Fruit fly (Drosophila melanogaster) whole organism, embryonic: ENCODE data around the gene Arl6IP1.

Experiments
- Awh ChIP-seq: fragments of 200-800 bp; sonication (Bioruptor generic); IDR thresholded peaks from 2 replicates; pipeline ENCODE4, ENCODE4 v1.3.6; 2022; ENCODE audit warnings: missing biosample characterization, missing genetic modification characterization
- B-H1 ChIP-seq: fragments of 200-800 bp; sonication (Bioruptor generic); IDR thresholded peaks from 3 replicates; pipeline ENCODE4 v1.3.6; 2022; ENCODE audit warnings: missing biosample characterization, missing genetic modification characterization
- BEAF-32 ChIP-seq: fragments of 200-800 bp; sonication (Bioruptor generic); optimal IDR thresholded peaks from 3 replicates; lab custom pipeline; 2017; ENCODE audit warnings: missing biosample characterization, missing genetic modification characterization, mild to moderate bottlenecking, moderate library complexity, missing genetic modification reagents
- CG10147 ChIP-seq: fragments of 200-800 bp; sonication (Bioruptor generic); optimal IDR thresholded peaks from 2 replicates; lab custom pipeline; 2019; ENCODE audit warnings: missing biosample characterization, mild to moderate bottlenecking, missing genetic modification characterization, moderate library complexity
- CG10267 ChIP-seq: fragments of 200-800 bp; sonication (Bioruptor generic); optimal IDR thresholded peaks from 2 replicates; lab custom pipeline; 2018; ENCODE audit warnings: missing biosample characterization, mild to moderate bottlenecking, missing genetic modification characterization, moderate library complexity
- CG12659 ChIP-seq: fragments of 200-800 bp; sonication (Bioruptor generic); optimal IDR thresholded peaks from 3 replicates; lab custom pipeline; 2017; ENCODE audit warnings: mild to moderate bottlenecking, missing biosample characterization, missing genetic modification reagents, missing genetic modification characterization
- CG14965 ChIP-seq: fragments of 200-800 bp; sonication (Bioruptor generic); optimal IDR thresholded peaks from 2 replicates; lab custom pipeline; 2016; ENCODE audit warnings: missing biosample characterization, missing genetic modification characterization, borderline replicate concordance
- CG1602 ChIP-seq: fragments of 200-800 bp; sonication (Bioruptor generic); optimal IDR thresholded peaks from 3 replicates; lab custom pipeline; 2016; ENCODE audit warnings: missing biosample characterization, missing genetic modification characterization
- CG1603 ChIP-seq: fragments of 200-800 bp; sonication (Bioruptor generic); optimal IDR thresholded peaks from 2 replicates; lab custom pipeline; 2019; ENCODE audit warnings: missing biosample characterization, mild to moderate bottlenecking, missing genetic modification characterization, moderate library complexity
- CG17361 ChIP-seq: fragments of 200-800 bp; sonication (Bioruptor generic); IDR thresholded peaks from 3 replicates; pipeline ENCODE4 v1.3.6; 2022; ENCODE audit warnings: missing biosample characterization, missing genetic modification characterization
- CG2116 ChIP-seq: fragments of 200-800 bp; sonication (Bioruptor generic); optimal IDR thresholded peaks from 3 replicates; lab custom pipeline; 2018; ENCODE audit warnings: missing biosample characterization, mild to moderate bottlenecking, missing genetic modification characterization
- CG2120 ChIP-seq: fragments of 200-800 bp; sonication (Bioruptor generic); optimal IDR thresholded peaks from 3 replicates; lab custom pipeline; 2016; ENCODE audit warnings: missing biosample characterization, missing genetic modification characterization
- CG2129 ChIP-seq: fragments of 200-800 bp; sonication (Bioruptor generic); IDR thresholded peaks from 2 replicates; pipeline ENCODE4 v1.3.6; 2022; ENCODE audit warnings: missing biosample characterization, missing genetic modification characterization; ENCODE audit not compliant: partially characterized antibody
- CG2202 ChIP-seq: fragments of 200-800 bp; sonication (Bioruptor generic); optimal IDR thresholded peaks from 2 replicates; lab custom pipeline; 2018; ENCODE audit warnings: missing biosample characterization, mild to moderate bottlenecking, missing genetic modification characterization
- CG2712 ChIP-seq: fragments of 200-800 bp; optimal IDR thresholded peaks from 3 replicates; lab custom pipeline; 2019; ENCODE audit warnings: missing biosample characterization, mild to moderate bottlenecking, missing genetic modification characterization, moderate library complexity
- CG32767 ChIP-seq: fragments of 200-800 bp; sonication (Bioruptor generic); IDR thresholded peaks from 2 replicates; pipeline ENCODE4 v1.3.6; 2022; ENCODE audit warnings: missing biosample characterization, missing genetic modification characterization
- CG32772 ChIP-seq: fragments of 200-800 bp; sonication (Bioruptor generic); IDR thresholded peaks from 2 replicates; pipeline ENCODE4 v1.3.6; 2022; ENCODE audit warnings: missing biosample characterization, missing genetic modification characterization
- CG3847 ChIP-seq: fragments of 200-800 bp; sonication (Bioruptor generic); IDR thresholded peaks from 2 replicates; pipeline ENCODE4 v1.3.6; 2022; ENCODE audit warnings: missing biosample characterization, missing genetic modification characterization
- CG4730 ChIP-seq: fragments of 200-800 bp; sonication (Bioruptor generic); IDR thresholded peaks from 2 replicates; pipeline ENCODE4 v1.3.6; 2022; ENCODE audit warnings: missing biosample characterization, missing genetic modification characterization
- CG6765 ChIP-seq: fragments of 200-800 bp; sonication (Bioruptor generic); optimal IDR thresholded peaks from 3 replicates; lab custom pipeline; 2017; ENCODE audit warnings: missing biosample characterization, mild to moderate bottlenecking, missing genetic modification characterization
- CG9727 ChIP-seq: fragments of 200-800 bp; sonication (Bioruptor generic); optimal IDR thresholded peaks from 3 replicates; lab custom pipeline; 2017; ENCODE audit warnings: missing biosample characterization, mild to moderate bottlenecking, missing genetic modification characterization
- CG9876 ChIP-seq: fragments of 200-800 bp; sonication (Bioruptor generic); optimal IDR thresholded peaks from 2 replicates; lab custom pipeline; 2016; ENCODE audit warnings: missing biosample characterization, missing genetic modification characterization
- Camta ChIP-seq: fragments of 200-800 bp; sonication (Bioruptor generic); optimal IDR thresholded peaks from 2 replicates; lab custom pipeline; 2016; ENCODE audit warnings: missing biosample characterization, missing genetic modification characterization
- Dad ChIP-seq: fragments of 200-800 bp; sonication (Bioruptor generic); optimal IDR thresholded peaks from 3 replicates; lab custom pipeline; 2016; ENCODE audit warnings: missing biosample characterization, missing genetic modification characterization
- Dbx ChIP-seq: fragments of 200-800 bp; sonication (Bioruptor generic); IDR thresholded peaks from 3 replicates; pipeline ENCODE4 v1.3.6; 2022; ENCODE audit warnings: missing biosample characterization, missing genetic modification characterization
- Dek ChIP-seq: fragments of 200-800 bp; sonication (Bioruptor generic); optimal IDR thresholded peaks from 3 replicates; lab custom pipeline; 2019; ENCODE audit warnings: missing biosample characterization, mild to moderate bottlenecking, missing genetic modification characterization, moderate library complexity
- HHEX ChIP-seq: fragments of 200-800 bp; sonication (Bioruptor generic); optimal IDR thresholded peaks from 3 replicates; lab custom pipeline; 2017; ENCODE audit warnings: missing biosample characterization, mild to moderate bottlenecking, missing genetic modification characterization, missing genetic modification reagents
- bigmax ChIP-seq: fragments of 200-800 bp; sonication (Bioruptor generic); optimal IDR thresholded peaks from 2 replicates; lab custom pipeline; 2018; ENCODE audit warnings: missing biosample characterization, mild to moderate bottlenecking, missing genetic modification characterization
- bowl ChIP-seq: fragments of 200-800 bp; sonication (Bioruptor generic); IDR thresholded peaks from 2 replicates; pipeline ENCODE4 v1.3.6; 2022; ENCODE audit warnings: missing biosample characterization, missing genetic modification characterization
- cato ChIP-seq: fragments of 200-800 bp; sonication (Bioruptor generic); optimal IDR thresholded peaks from 2 replicates; lab custom pipeline; 2016; ENCODE audit warnings: missing biosample characterization, missing genetic modification characterization, borderline replicate concordance
- chinmo ChIP-seq: fragments of 200-800 bp; sonication (Bioruptor generic); IDR thresholded peaks from 4 replicates; pipeline ENCODE4 v1.3.6; 2022; ENCODE audit warnings: missing biosample characterization, missing genetic modification characterization; ENCODE audit not compliant: partially characterized antibody
- chn ChIP-seq: fragments of 200-800 bp; sonication (Bioruptor generic); optimal IDR thresholded peaks from 2 replicates; lab custom pipeline; 2016; ENCODE audit warnings: missing biosample characterization, missing genetic modification characterization
- dmrt99B ChIP-seq: fragments of 200-800 bp; sonication (Bioruptor generic); optimal IDR thresholded peaks from 2 replicates; lab custom pipeline; 2018; ENCODE audit warnings: missing biosample characterization, mild to moderate bottlenecking, missing genetic modification characterization, moderate library complexity
- ems ChIP-seq: fragments of 200-800 bp; sonication (Bioruptor generic); optimal IDR thresholded peaks from 3 replicates; lab custom pipeline; 2016; ENCODE audit warnings: missing biosample characterization, missing genetic modification characterization
- en ChIP-seq: fragments of 200-800 bp; sonication (Bioruptor generic); optimal IDR thresholded peaks from 2 replicates; lab custom pipeline; 2016; ENCODE audit warnings: missing biosample characterization, missing genetic modification characterization
- gcm ChIP-seq: fragments of 200-800 bp; sonication (Bioruptor generic); optimal IDR thresholded peaks from 2 replicates; lab custom pipeline; 2019; ENCODE audit warnings: missing biosample characterization, mild to moderate bottlenecking, missing genetic modification characterization, moderate library complexity
- gt ChIP-seq: fragments of 200-800 bp; sonication (Bioruptor generic); IDR thresholded peaks from 2 replicates; pipeline ENCODE4 v1.3.6; 2022; ENCODE audit warnings: missing biosample characterization, missing genetic modification characterization
- kah ChIP-seq: fragments of 200-800 bp; sonication (Bioruptor generic); optimal IDR thresholded peaks from 2 replicates; lab custom pipeline; 2018; ENCODE audit warnings: missing biosample characterization, mild to moderate bottlenecking, missing genetic modification characterization
- ken ChIP-seq: fragments of 200-800 bp; sonication (Bioruptor generic); IDR thresholded peaks from 3 replicates; pipeline ENCODE4 v1.3.6; 2022; ENCODE audit warnings: missing biosample characterization, missing genetic modification characterization
- nerfin-2 ChIP-seq: fragments of 200-800 bp; sonication (Bioruptor generic); IDR thresholded peaks from 2 replicates; pipeline ENCODE4 v1.3.6; 2022; ENCODE audit warnings: missing biosample characterization, missing genetic modification characterization; ENCODE audit not compliant: partially characterized antibody
- phol ChIP-seq: fragments of 200-800 bp; sonication (Bioruptor generic); optimal IDR thresholded peaks from 3 replicates; lab custom pipeline; 2018; ENCODE audit warnings: missing biosample characterization, mild to moderate bottlenecking, missing genetic modification characterization, moderate library complexity
- prd ChIP-seq, 3 experiments: fragments of >200 bp in 2 of 3; fragments of 200-800 bp in 1 of 3; sonication (Bioruptor generic) in 1 of 3; optimal IDR thresholded peaks in 2 of 3; IDR thresholded peaks in 1 of 3; 2 replicates in 2 of 3; 3 replicates in 1 of 3; pipeline versions ENCODE4 v1.3.6 to Lab custom; 2017 to 2022; ENCODE audit warnings: missing biosample characterization in 1 of 3, missing genetic modification characterization in 1 of 3
- salm ChIP-seq: fragments of 200-800 bp; sonication (Bioruptor generic); optimal IDR thresholded peaks from 2 replicates; lab custom pipeline; 2018; ENCODE audit warnings: missing biosample characterization, mild to moderate bottlenecking, missing genetic modification characterization
- seq ChIP-seq: fragments of 200-800 bp; sonication (Bioruptor generic); IDR thresholded peaks from 2 replicates; pipeline ENCODE4 v1.3.6; 2022; ENCODE audit warnings: missing biosample characterization, missing genetic modification characterization
- slp2 ChIP-seq: fragments of 200-800 bp; sonication (Bioruptor generic); optimal IDR thresholded peaks from 2 replicates; lab custom pipeline; 2016; ENCODE audit warnings: missing biosample characterization, missing genetic modification characterization
- tx ChIP-seq: fragments of 200-800 bp; sonication (Bioruptor generic); optimal IDR thresholded peaks from 2 replicates; lab custom pipeline; 2016; ENCODE audit warnings: missing biosample characterization, missing genetic modification characterization
- wdn ChIP-seq: fragments of 200-800 bp; sonication (Bioruptor generic); IDR thresholded peaks from 2 replicates; pipeline ENCODE4 v1.3.6; 2022; ENCODE audit warnings: missing biosample characterization, missing genetic modification characterization
- zfh1 ChIP-seq: fragments of 200-800 bp; sonication (Bioruptor generic); IDR thresholded peaks from 3 replicates; pipeline ENCODE4 v1.3.6; 2022; ENCODE audit warnings: missing biosample characterization, missing genetic modification characterization

Arl6IP1 gene

dm6 chr3R:16646952-16647715 is 3.7 kb downstream of the Arl6IP1 start, which contains the start of the genes CG10324 and CCT3 (continued):
- TF ChIP-seq kah (GFP tag; lab: Kevin White, UChicago), result peak; percentile 26
- peak; percentile 40; the same call in 1 of the 2 replicates for TF ChIP-seq seq (GFP tag; lab: Robert Waterston, UW)
- no peak for TF ChIP-seq Dad (GFP tag; lab: Kevin White, UChicago)
- peak; percentile 44; the same call in 1 of the 3 replicates for TF ChIP-seq Dbx (GFP tag; lab: Robert Waterston, UW)
- TF ChIP-seq Awh (GFP tag; lab: Robert Waterston, UW), result peak; percentile 56
- TF ChIP-seq CG2120 (GFP tag; lab: Kevin White, UChicago), result peak; percentile 72
- peak; percentile 66; the same call in 2 of the 3 replicates for TF ChIP-seq zfh1 (GFP tag; lab: Robert Waterston, UW)
- peak; percentile 84 for TF ChIP-seq phol (tag; lab: Kevin White, UChicago)
- TF ChIP-seq nerfin-2 (GFP tag; lab: Robert Waterston, UW), result 0 out of 2 replicates have a peak, but pooled peaks have one; percentile 46
- peak; percentile 46 for TF ChIP-seq CG10147
- peak; percentile 70 for TF ChIP-seq CG2116 (GFP tag; lab: Kevin White, UChicago)
- 0 out of 3 replicates have a peak, but pooled peaks have one; percentile 25 for TF ChIP-seq B-H1 (GFP tag; lab: Robert Waterston, UW)
- TF ChIP-seq chinmo (GFP tag; lab: Robert Waterston, UW), result 0 out of 4 replicates have a peak, but pooled peaks have one; percentile 29
- TF ChIP-seq CG1603 (tag; lab: Kevin White, UChicago), result peak; percentile 51
- peak; percentile 55 for TF ChIP-seq Camta (GFP tag; lab: Kevin White, UChicago)
- TF ChIP-seq CG10267 (tag; lab: Kevin White, UChicago), result peak; percentile 63
- TF ChIP-seq bigmax (GFP tag; lab: Kevin White, UChicago), result no peak
- TF ChIP-seq wdn (GFP tag; lab: Robert Waterston, UW), result 0 out of 2 replicates have a peak, but pooled peaks have one; percentile 41
- TF ChIP-seq cato (GFP tag; lab: Kevin White, UChicago), result peak; percentile 44
- TF ChIP-seq CG3847 (GFP tag; lab: Robert Waterston, UW), result peak; percentile 60
- TF ChIP-seq CG32772 (GFP tag; lab: Robert Waterston, UW), result peak; percentile 47
- TF ChIP-seq CG4730 (GFP tag; lab: Robert Waterston, UW), result no peak
- no peak for TF ChIP-seq prd (optimal IDR thresholded peaks at IDR 0.05; lab: Kevin White, UChicago)
- peak; percentile 65; the same call in 2 of the 3 replicates for TF ChIP-seq prd (GFP tag; IDR thresholded peaks at IDR 0.05; lab: Robert Waterston, UW)
- peak; percentile 21 for TF ChIP-seq slp2 (GFP tag; lab: Kevin White, UChicago)
- TF ChIP-seq bowl (GFP tag; lab: Robert Waterston, UW), result no peak
- TF ChIP-seq salm (tag; lab: Kevin White, UChicago), result peak; percentile 18
- peak; percentile 5 for TF ChIP-seq ems (GFP tag; lab: Kevin White, UChicago)
- peak; percentile 74; the same call in 2 of the 3 replicates for TF ChIP-seq ken (GFP tag; lab: Robert Waterston, UW)
- TF ChIP-seq CG2129 (GFP tag; lab: Robert Waterston, UW), result no peak
- TF ChIP-seq dmrt99B (tag; lab: Kevin White, UChicago), result no peak
- TF ChIP-seq CG2202, result peak; percentile 15
- peak; percentile 51 for TF ChIP-seq HHEX (GFP tag; lab: Kevin White, UChicago)
- no peak for TF ChIP-seq tx
- TF ChIP-seq Dek (tag; lab: Kevin White, UChicago), result peak; percentile 67
- peak; percentile 77 for TF ChIP-seq BEAF-32 (GFP tag; lab: Kevin White, UChicago)
- peak; percentile 71 for TF ChIP-seq CG2712 (tag; lab: Kevin White, UChicago)
- TF ChIP-seq CG17361 (GFP tag; lab: Robert Waterston, UW), result peak; percentile 87
- peak; percentile 27; the same call in 1 of the 2 replicates for TF ChIP-seq gt
- TF ChIP-seq CG32767 (GFP tag; lab: Robert Waterston, UW), result peak; percentile 54
- peak; percentile 69 for TF ChIP-seq CG1602
- peak; percentile 24 for TF ChIP-seq gcm (GFP tag; lab: Kevin White, UChicago)
- TF ChIP-seq CG14965 (GFP tag; lab: Kevin White, UChicago), result no peak
- no peak for TF ChIP-seq en (GFP tag; lab: Kevin White, UChicago)
- no peak for TF ChIP-seq CG9876 (GFP tag; lab: Kevin White, UChicago)
- TF ChIP-seq CG9727, result peak; percentile 63
- peak; percentile 71 for TF ChIP-seq CG6765
- peak; percentile 59 for TF ChIP-seq chn (GFP tag; lab: Kevin White, UChicago)
- TF ChIP-seq CG12659 (GFP tag; lab: Kevin White, UChicago), result peak; percentile 61
